Fruit fly (Drosophila melanogaster): ENCODE data around the gene p38c.

Gene p38c

DNA sequence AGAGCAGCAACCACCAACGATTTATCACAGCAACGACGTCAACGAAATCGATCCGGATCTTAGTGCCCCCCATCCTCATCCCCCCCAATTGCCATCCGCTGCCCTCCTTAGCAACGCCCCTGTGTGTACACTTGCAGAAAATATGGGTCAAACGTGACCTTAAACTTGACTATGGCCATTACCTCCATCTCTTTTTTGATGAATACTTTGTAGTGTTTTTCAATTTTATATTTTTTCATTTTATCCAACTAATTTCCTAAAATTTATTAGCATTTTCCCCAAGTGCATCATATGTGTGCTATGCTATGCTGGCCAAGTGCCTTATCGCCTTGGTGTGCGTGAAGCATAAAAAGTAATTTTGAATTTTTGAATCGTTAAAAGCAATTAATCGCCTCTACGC, 7.0 kb downstream of the p38c start (continued):
- no peak for TF ChIP-seq CG13123 (GFP tag; optimal IDR thresholded peaks at IDR 0.05)
- no peak for TF ChIP-seq CG34224 (GFP tag; IDR thresholded peaks at IDR 0.05; ENCODE audit: partially characterized antibody)
- no peak for TF ChIP-seq Dip2 (GFP tag; IDR thresholded peaks at IDR 0.05)
- TF ChIP-seq hb (GFP tag; IDR thresholded peaks at IDR 0.05; ENCODE audit: partially characterized antibody), result no peak
- no peak for TF ChIP-seq CG15011 (GFP tag; optimal IDR thresholded peaks at IDR 0.05)
- TF ChIP-seq CG4730 (GFP tag; IDR thresholded peaks at IDR 0.05), result 0 out of 2 replicates have a peak, but pooled peaks have one; percentile 19
- TF ChIP-seq Mrtf (GFP tag; IDR thresholded peaks at IDR 0.05), result no peak
- TF ChIP-seq Drgx (GFP tag; IDR thresholded peaks at IDR 0.05), result peak; percentile 80
- TF ChIP-seq CG1024 (GFP tag; IDR thresholded peaks at IDR 0.05), result no peak
- TF ChIP-seq Side (GFP tag; optimal IDR thresholded peaks at IDR 0.05), result no peak
- TF ChIP-seq D19A (tag; optimal IDR thresholded peaks at IDR 0.05), result peak; percentile 37
- no peak for TF ChIP-seq wdn (GFP tag; IDR thresholded peaks at IDR 0.05)
- no peak for TF ChIP-seq lilli (GFP tag; optimal IDR thresholded peaks at IDR 0.05)
- TF ChIP-seq bsh (GFP tag; optimal IDR thresholded peaks at IDR 0.05), result peak; percentile 30 to 58
- TF ChIP-seq gsb-n (tag; optimal IDR thresholded peaks at IDR 0.05), result no peak
- TF ChIP-seq Meics (GFP tag; optimal IDR thresholded peaks at IDR 0.05), result no peak
- no peak for TF ChIP-seq gsb (GFP tag; IDR thresholded peaks at IDR 0.05)
- no peak for TF ChIP-seq CG14014 (GFP tag; IDR thresholded peaks at IDR 0.05)
- peak in 1 of 2 experiments; percentile 14 for TF ChIP-seq dpn (GFP tag; optimal IDR thresholded peaks at IDR 0.05)
- TF ChIP-seq CG17802 (tag; optimal IDR thresholded peaks at IDR 0.05), result peak; percentile 4
- TF ChIP-seq CG8765 (GFP tag; IDR thresholded peaks at IDR 0.05), result no peak
- peak; percentile 38; the same call in 1 of the 2 replicates for TF ChIP-seq CG14441 (GFP tag; IDR thresholded peaks at IDR 0.05)
- no peak for TF ChIP-seq yki (optimal IDR thresholded peaks at IDR 0.05)
- TF ChIP-seq Dfd (GFP tag; optimal IDR thresholded peaks at IDR 0.05), result no peak
- TF ChIP-seq gem (tag; optimal IDR thresholded peaks at IDR 0.05), result peak; percentile 60
- no peak for TF ChIP-seq kah (GFP tag; optimal IDR thresholded peaks at IDR 0.05)
- TF ChIP-seq CG2712 (tag; optimal IDR thresholded peaks at IDR 0.05), result peak; percentile 58
- TF ChIP-seq Optix (GFP tag; IDR thresholded peaks at IDR 0.05), result no peak
- no peak for TF ChIP-seq B-H2 (GFP tag; optimal IDR thresholded peaks at IDR 0.05)
- TF ChIP-seq Pdp1 (GFP tag; optimal IDR thresholded peaks at IDR 0.05), result peak in 1 of 2 experiments; percentile 6
- 0 out of 2 replicates have a peak, but pooled peaks have one; percentile 30 for TF ChIP-seq ttk (GFP tag; IDR thresholded peaks at IDR 0.05)
- TF ChIP-seq dmrt99B (tag; optimal IDR thresholded peaks at IDR 0.05), result peak; percentile 65
- peak; percentile 33; the same call in 1 of the 2 replicates for TF ChIP-seq lmd (GFP tag; IDR thresholded peaks at IDR 0.05)
- peak; percentile 47; the same call in 1 of the 2 replicates for TF ChIP-seq CG31441 (GFP tag; IDR thresholded peaks at IDR 0.05)
- TF ChIP-seq tin (GFP tag; optimal IDR thresholded peaks at IDR 0.05), result peak; percentile 19
- TF ChIP-seq CG9609 (GFP tag; optimal IDR thresholded peaks at IDR 0.05), result peak; percentile 5
- peak; percentile 11 for TF ChIP-seq CG30403 (GFP tag; optimal IDR thresholded peaks at IDR 0.05)
- TF ChIP-seq CG17385 (GFP tag; optimal IDR thresholded peaks at IDR 0.05), result peak; percentile 0
- TF ChIP-seq ase (GFP tag; IDR thresholded peaks at IDR 0.05), result 0 out of 3 replicates have a peak, but pooled peaks have one; percentile 14
- TF ChIP-seq Sox102F (GFP tag; optimal IDR thresholded peaks at IDR 0.05), result peak; percentile 55
- TF ChIP-seq tgo (GFP tag; IDR thresholded peaks at IDR 0.05), result peak; percentile 46; the same call in 2 of the 3 replicates
- no peak for TF ChIP-seq CTCF (GFP tag; optimal IDR thresholded peaks at IDR 0.05)
- TF ChIP-seq aop (GFP tag; IDR thresholded peaks at IDR 0.05), result no peak
- peak; percentile 10 for TF ChIP-seq mam (GFP tag; optimal IDR thresholded peaks at IDR 0.05)
- TF ChIP-seq vvl (GFP tag; IDR thresholded peaks at IDR 0.05), result peak; percentile 68
- peak; percentile 76 for TF ChIP-seq corto (GFP tag; optimal IDR thresholded peaks at IDR 0.05)
- no peak for TF ChIP-seq Hmr (GFP tag; optimal IDR thresholded peaks at IDR 0.05)
- TF ChIP-seq CG1603 (tag; optimal IDR thresholded peaks at IDR 0.05), result peak; percentile 25
- peak; percentile 20 for TF ChIP-seq CG14710 (tag; optimal IDR thresholded peaks at IDR 0.05)
- TF ChIP-seq CG11504 (tag; optimal IDR thresholded peaks at IDR 0.05), result peak; percentile 57
- TF ChIP-seq HLH3B (GFP tag; IDR thresholded peaks at IDR 0.05), result peak; percentile 32; the same call in 1 of the 2 replicates
- no peak for TF ChIP-seq sr (GFP tag; IDR thresholded peaks at IDR 0.05)

Measured in whole organism, embryonic.